Fruit fly (Drosophila melanogaster): ENCODE results near the gene NP15.6.

The NP15.6 gene

dm6 chr3R:19010923-19011322 is 16.2 kb upstream of the NP15.6 start (continued):
- TF ChIP-seq zen (tag; optimal IDR thresholded peaks at IDR 0.05), result peak; percentile 43
- no peak for TF ChIP-seq ab (GFP tag; optimal IDR thresholded peaks at IDR 0.05)
- TF ChIP-seq sim (GFP tag; IDR thresholded peaks at IDR 0.05), result 0 out of 2 replicates have a peak, but pooled peaks have one; percentile 38
- no peak for TF ChIP-seq Sry-δ (GFP tag; optimal IDR thresholded peaks at IDR 0.05)
- peak; percentile 45 for TF ChIP-seq caup (GFP tag; optimal IDR thresholded peaks at IDR 0.05; ENCODE audit: severe bottlenecking)
- TF ChIP-seq Gsc (GFP tag; IDR thresholded peaks at IDR 0.05), result no peak
- TF ChIP-seq Gug (GFP tag; IDR thresholded peaks at IDR 0.05), result no peak
- TF ChIP-seq CG13624 (GFP tag; optimal IDR thresholded peaks at IDR 0.05), result no peak
- TF ChIP-seq Blimp-1 (GFP tag; optimal IDR thresholded peaks at IDR 0.05), result peak; percentile 34
- TF ChIP-seq Max (GFP tag; optimal IDR thresholded peaks at IDR 0.05), result peak; percentile 7
- peak; percentile 25 for TF ChIP-seq CG6813 (GFP tag; optimal IDR thresholded peaks at IDR 0.05)
- TF ChIP-seq dati (GFP tag; IDR thresholded peaks at IDR 0.05), result no peak
- no peak for TF ChIP-seq trem (tag; optimal IDR thresholded peaks at IDR 0.05)
- peak; percentile 76 for TF ChIP-seq CG7271 (tag; optimal IDR thresholded peaks at IDR 0.05)
- no peak for TF ChIP-seq CG4617 (GFP tag; optimal IDR thresholded peaks at IDR 0.05; ENCODE audit: borderline replicate concordance)
- TF ChIP-seq CG15011 (GFP tag; optimal IDR thresholded peaks at IDR 0.05), result peak; percentile 38
- no peak for TF ChIP-seq Hr78 (GFP tag; optimal IDR thresholded peaks at IDR 0.05)
- TF ChIP-seq CG7987 (GFP tag; optimal IDR thresholded peaks at IDR 0.05), result peak; percentile 2
- no peak for TF ChIP-seq Taf1 (GFP tag; IDR thresholded peaks at IDR 0.05)
- TF ChIP-seq CG2712 (tag; optimal IDR thresholded peaks at IDR 0.05), result peak; percentile 17
- no peak for TF ChIP-seq run (tag; optimal IDR thresholded peaks at IDR 0.05)
- no peak for TF ChIP-seq Antp (GFP tag; optimal IDR thresholded peaks at IDR 0.05)
- TF ChIP-seq CG12391 (tag; optimal IDR thresholded peaks at IDR 0.05), result no peak
- no peak for TF ChIP-seq vvl (GFP tag; IDR thresholded peaks at IDR 0.05)
- peak; percentile 33 for TF ChIP-seq unpg (GFP tag; optimal IDR thresholded peaks at IDR 0.05)
- TF ChIP-seq CG30403 (GFP tag; optimal IDR thresholded peaks at IDR 0.05), result no peak
- no peak for TF ChIP-seq CG3847 (GFP tag; IDR thresholded peaks at IDR 0.05)
- no peak for TF ChIP-seq CG6854 (GFP tag; optimal IDR thresholded peaks at IDR 0.05)
- TF ChIP-seq repo (GFP tag; optimal IDR thresholded peaks at IDR 0.05), result no peak
- peak; percentile 30 for TF ChIP-seq CG12769 (tag; optimal IDR thresholded peaks at IDR 0.05)
- no peak for TF ChIP-seq ato (GFP tag; IDR thresholded peaks at IDR 0.05; ENCODE audit: partially characterized antibody)
- no peak for TF ChIP-seq row (GFP tag; IDR thresholded peaks at IDR 0.05)
- no peak for TF ChIP-seq YL-1 (GFP tag; optimal IDR thresholded peaks at IDR 0.05)
- no peak for TF ChIP-seq Atf3 (GFP tag; optimal IDR thresholded peaks at IDR 0.05)
- TF ChIP-seq CG15514 (GFP tag; optimal IDR thresholded peaks at IDR 0.05), result peak; percentile 9
- TF ChIP-seq CG7786 (GFP tag; optimal IDR thresholded peaks at IDR 0.05), result no peak
- TF ChIP-seq onecut (GFP tag; IDR thresholded peaks at IDR 0.05), result no peak
- no peak for TF ChIP-seq CG1832 (GFP tag; optimal IDR thresholded peaks at IDR 0.05)
- peak; percentile 26; the same call in 1 of the 2 replicates for TF ChIP-seq peb (GFP tag; IDR thresholded peaks at IDR 0.05)
- no peak for TF ChIP-seq CG17328 (GFP tag; IDR thresholded peaks at IDR 0.05)
- peak; percentile 5 for TF ChIP-seq ac (GFP tag; optimal IDR thresholded peaks at IDR 0.05)
- no peak for TF ChIP-seq nerfin-2 (GFP tag; IDR thresholded peaks at IDR 0.05; ENCODE audit: partially characterized antibody)
- TF ChIP-seq oc (tag; optimal IDR thresholded peaks at IDR 0.05), result no peak
- TF ChIP-seq Lim3 (GFP tag; IDR thresholded peaks at IDR 0.05), result no peak
- no peak for TF ChIP-seq yki (optimal IDR thresholded peaks at IDR 0.05)
- TF ChIP-seq NK7.1 (GFP tag; optimal IDR thresholded peaks at IDR 0.05), result peak; percentile 22
- TF ChIP-seq CrebB (tag; optimal IDR thresholded peaks at IDR 0.05), result no peak
- no peak for TF ChIP-seq zen2 (GFP tag; IDR thresholded peaks at IDR 0.05; ENCODE audit: partially characterized antibody)
- TF ChIP-seq vfl (GFP tag; optimal IDR thresholded peaks at IDR 0.05), result no peak
- no peak for TF ChIP-seq trh (GFP tag; optimal IDR thresholded peaks at IDR 0.05)
- no peak for TF ChIP-seq Drgx (GFP tag; IDR thresholded peaks at IDR 0.05)

All from whole organism, embryonic.